Worm (Caenorhabditis elegans) whole organism, young adult: ENCODE data around the gene txt-14.

Experiments
- B0261.1 ChIP-seq: sonication (generic microtip); optimal IDR thresholded peaks from 2 replicates; lab custom pipeline; 2016; ENCODE audit warnings: mild to moderate bottlenecking, missing genetic modification characterization, moderate library complexity, missing compliant biosample characterization
- C06A6.2 ChIP-seq: fragments of 200-800 bp; sonication (Bioruptor generic); conservative IDR thresholded peaks from 2 replicates; pipeline ENCODE4 v1.3.6; 2022; ENCODE audit warnings: missing genetic modification characterization, missing compliant biosample characterization
- C17E4.6 ChIP-seq: fragments of 200-800 bp; sonication (Bioruptor generic); IDR thresholded peaks from 2 replicates; pipeline ENCODE4 v1.3.6; 2022; ENCODE audit warnings: missing genetic modification reagents, missing genetic modification characterization, missing compliant biosample characterization
- D2030.7 ChIP-seq: fragments of 200-800 bp; sonication (Bioruptor generic); IDR thresholded peaks from 2 replicates; pipeline ENCODE4 v1.3.6; 2022; ENCODE audit warnings: missing genetic modification reagents, missing genetic modification characterization, missing compliant biosample characterization
- F33H1.4 ChIP-seq: fragments of 200-800 bp; sonication (Bioruptor generic); IDR thresholded peaks from 2 replicates; pipeline ENCODE4 v1.3.6; 2022; ENCODE audit warnings: missing genetic modification reagents, missing genetic modification characterization, missing compliant biosample characterization
- F39B2.1 ChIP-seq: fragments of 200-800 bp; sonication (Bioruptor generic); IDR thresholded peaks from 2 replicates; pipeline ENCODE4 v1.3.6; 2022; ENCODE audit warnings: missing genetic modification reagents, missing genetic modification characterization, missing compliant biosample characterization
- F49E8.2 ChIP-seq: sonication (generic microtip); optimal IDR thresholded peaks from 3 replicates; lab custom pipeline; 2017; ENCODE audit warnings: missing genetic modification characterization, mild to moderate bottlenecking, missing compliant biosample characterization, antibody characterized with exemption, moderate library complexity; ENCODE audit not compliant: insufficient read depth
- F57A8.1 ChIP-seq: fragments of 200-800 bp; sonication (Bioruptor generic); optimal IDR thresholded peaks from 2 replicates; lab custom pipeline; 2018; ENCODE audit warnings: mild to moderate bottlenecking, missing genetic modification characterization, moderate library complexity, missing compliant biosample characterization
- F57C9.4 ChIP-seq: sonication (generic microtip); optimal IDR thresholded peaks from 2 replicates; lab custom pipeline; 2017; ENCODE audit warnings: mild to moderate bottlenecking, missing genetic modification characterization, missing compliant biosample characterization
- atf-7 ChIP-seq: sonication (generic microtip); optimal IDR thresholded peaks from 2 replicates; lab custom pipeline; 2017; ENCODE audit warnings: mild to moderate bottlenecking, missing genetic modification characterization, missing compliant biosample characterization
- athp-1 ChIP-seq: sonication (generic microtip); optimal IDR thresholded peaks from 2 replicates; lab custom pipeline; 2017; ENCODE audit warnings: mild to moderate bottlenecking, missing genetic modification characterization, missing compliant biosample characterization
- attf-5 ChIP-seq: fragments of 200-800 bp; sonication (Bioruptor generic); optimal IDR thresholded peaks from 2 replicates; lab custom pipeline; 2018; ENCODE audit warnings: mild to moderate bottlenecking, missing genetic modification characterization, missing compliant biosample characterization
- cebp-1 ChIP-seq, 2 experiments: fragments of 200-800 bp in 1 of 2; sonication (Bioruptor generic) in 1 of 2; sonication (generic microtip) in 1 of 2; IDR thresholded peaks in 1 of 2; optimal IDR thresholded peaks in 1 of 2; 2 replicates each; pipeline versions ENCODE4 v1.3.6 to Lab custom; 2017 to 2022; ENCODE audit warnings: missing compliant biosample characterization in 2 of 2, missing genetic modification characterization in 2 of 2, mild to moderate bottlenecking in 1 of 2, missing genetic modification reagents in 1 of 2, moderate library complexity in 1 of 2
- ceh-40 ChIP-seq: fragments of 200-800 bp; sonication (Bioruptor generic); IDR thresholded peaks from 2 replicates; pipeline ENCODE4 v1.3.6; 2022; ENCODE audit warnings: missing genetic modification characterization, missing compliant biosample characterization
- dox-1 ChIP-seq: fragments of 200-800 bp; sonication (Bioruptor generic); IDR thresholded peaks from 2 replicates; pipeline ENCODE4 v1.3.6; 2022; ENCODE audit warnings: missing genetic modification reagents, missing genetic modification characterization, missing compliant biosample characterization
- egrh-3 ChIP-seq: fragments of 200-800 bp; sonication (Bioruptor generic); IDR thresholded peaks from 2 replicates; pipeline ENCODE4 v1.3.6; 2022; ENCODE audit warnings: missing genetic modification reagents, missing genetic modification characterization, missing compliant biosample characterization
- ekl-4 ChIP-seq: fragments of 200-800 bp; sonication (Bioruptor generic); IDR thresholded peaks from 2 replicates; pipeline ENCODE4 v1.3.6; 2022; ENCODE audit warnings: missing genetic modification reagents, missing genetic modification characterization, missing compliant biosample characterization
- ets-4 ChIP-seq: fragments of 200-800 bp; sonication (Bioruptor generic); optimal IDR thresholded peaks from 2 replicates; lab custom pipeline; 2018; ENCODE audit warnings: mild to moderate bottlenecking, missing genetic modification characterization, missing compliant biosample characterization
- hrde-1 ChIP-seq: sonication (generic microtip); optimal IDR thresholded peaks from 2 replicates; lab custom pipeline; 2016; ENCODE audit warnings: missing genetic modification characterization, mild to moderate bottlenecking, missing compliant biosample characterization, moderate library complexity, missing genotype, missing genetic modification reagents, borderline replicate concordance
- let-526 ChIP-seq: fragments of 200-800 bp; sonication (Bioruptor generic); IDR thresholded peaks from 2 replicates; pipeline ENCODE4 v1.3.6; 2022; ENCODE audit warnings: missing genetic modification reagents, missing genetic modification characterization, missing compliant biosample characterization
- lin-40 ChIP-seq: sonication (generic microtip); optimal IDR thresholded peaks from 2 replicates; lab custom pipeline; 2016; ENCODE audit warnings: missing genetic modification characterization, mild to moderate bottlenecking, missing compliant biosample characterization, missing genotype, missing genetic modification reagents
- lir-1 ChIP-seq: fragments of 200-800 bp; sonication (Bioruptor generic); conservative IDR thresholded peaks from 2 replicates; pipeline ENCODE4 v1.3.6; 2022; ENCODE audit warnings: missing genetic modification reagents, missing genetic modification characterization, missing compliant biosample characterization
- lsy-27 ChIP-seq: sonication (generic microtip); optimal IDR thresholded peaks from 2 replicates; lab custom pipeline; 2017; ENCODE audit warnings: missing genetic modification characterization, mild to moderate bottlenecking, missing compliant biosample characterization, antibody characterized with exemption, missing genotype, borderline replicate concordance; ENCODE audit not compliant: insufficient read depth
- madf-10 ChIP-seq: sonication (generic microtip); optimal IDR thresholded peaks from 2 replicates; lab custom pipeline; 2016; ENCODE audit warnings: mild to moderate bottlenecking, missing genetic modification characterization, missing compliant biosample characterization
- mel-28 ChIP-seq: sonication (generic microtip); optimal IDR thresholded peaks from 2 replicates; lab custom pipeline; 2016; ENCODE audit warnings: borderline replicate concordance, mild to moderate bottlenecking, missing genetic modification characterization, missing compliant biosample characterization
- nfya-1 ChIP-seq: sonication (generic microtip); optimal IDR thresholded peaks from 2 replicates; lab custom pipeline; 2017; ENCODE audit warnings: antibody characterized with exemption, missing compliant biosample characterization, missing genetic modification characterization, borderline replicate concordance; ENCODE audit not compliant: insufficient read depth
- nfya-2 ChIP-seq: fragments of 200-800 bp; sonication (Bioruptor generic); IDR thresholded peaks from 2 replicates; pipeline ENCODE4 v1.3.6; 2022; ENCODE audit warnings: missing genetic modification reagents, missing genetic modification characterization, missing compliant biosample characterization
- nfyb-1 ChIP-seq: fragments of 200-800 bp; sonication (Bioruptor generic); IDR thresholded peaks from 2 replicates; pipeline ENCODE4 v1.3.6; 2022; ENCODE audit warnings: missing genetic modification reagents, missing genetic modification characterization, missing compliant biosample characterization
- nhr-80 ChIP-seq: sonication (generic microtip); optimal IDR thresholded peaks from 2 replicates; lab custom pipeline; 2016; ENCODE audit warnings: missing genetic modification characterization, missing compliant biosample characterization
- nhr-90 ChIP-seq: sonication (generic microtip); optimal IDR thresholded peaks from 2 replicates; lab custom pipeline; 2016; ENCODE audit warnings: missing genotype, mild to moderate bottlenecking, missing genetic modification characterization, missing compliant biosample characterization
- rcor-1 ChIP-seq: fragments of 200-800 bp; sonication (Bioruptor generic); IDR thresholded peaks from 2 replicates; pipeline ENCODE4 v1.3.6; 2022; ENCODE audit warnings: missing genetic modification reagents, missing genetic modification characterization, missing compliant biosample characterization
- rpc-1 ChIP-seq, 2 experiments: fragments of 150-350 bp in 1 of 2; sonication (generic microtip) in 1 of 2; optimal IDR thresholded peaks; 2 replicates each; lab custom pipeline; 2014 to 2018; ENCODE audit warnings: missing biosample characterization in 1 of 2, missing genetic modification characterization in 1 of 2, missing genetic modification reagents in 1 of 2, missing genotype in 1 of 2
- snpc-3.4 ChIP-seq: sonication (generic microtip); optimal IDR thresholded peaks from 2 replicates; lab custom pipeline; 2017; ENCODE audit warnings: missing genetic modification characterization, mild to moderate bottlenecking, missing compliant biosample characterization, antibody characterized with exemption, moderate library complexity, missing genotype, missing genetic modification reagents
- snpc-4 ChIP-seq, 5 experiments: fragments of 150-350 bp in 1 of 5; sonication (generic microtip) in 4 of 5; optimal IDR thresholded peaks; 2 replicates each; lab custom pipeline; 2014 to 2018; ENCODE audit warnings: missing genetic modification characterization in 5 of 5, missing biosample characterization in 3 of 5, antibody characterized with exemption in 2 of 5, mild to moderate bottlenecking in 2 of 5, missing compliant biosample characterization in 2 of 5, missing genotype in 2 of 5, moderate library complexity in 2 of 5, missing genetic modification reagents in 1 of 5
- somi-1 ChIP-seq: fragments of 200-800 bp; sonication (Bioruptor generic); optimal IDR thresholded peaks from 2 replicates; lab custom pipeline; 2018; ENCODE audit warnings: mild to moderate bottlenecking, missing genetic modification characterization, missing compliant biosample characterization
- sptf-2 ChIP-seq: fragments of 200-800 bp; sonication (Bioruptor generic); optimal IDR thresholded peaks from 2 replicates; lab custom pipeline; 2018; ENCODE audit warnings: mild to moderate bottlenecking, missing genetic modification characterization, missing compliant biosample characterization
- tbp1 ChIP-seq: fragments of 200-800 bp; sonication (Bioruptor generic); optimal IDR thresholded peaks from 2 replicates; lab custom pipeline; 2018; ENCODE audit warnings: mild to moderate bottlenecking, missing genetic modification characterization, missing compliant biosample characterization
- tbx-9 ChIP-seq: sonication (generic microtip); optimal IDR thresholded peaks from 2 replicates; lab custom pipeline; 2016; ENCODE audit warnings: borderline replicate concordance, missing genetic modification characterization, inconsistent platforms, missing compliant biosample characterization
- ztf-28 ChIP-seq: fragments of 200-800 bp; sonication (Bioruptor generic); IDR thresholded peaks from 2 replicates; pipeline ENCODE4 v1.3.6; 2022; ENCODE audit warnings: missing genetic modification reagents, missing genetic modification characterization, missing compliant biosample characterization
- ztf-3 ChIP-seq: fragments of 200-800 bp; sonication (Bioruptor generic); optimal IDR thresholded peaks from 2 replicates; lab custom pipeline; 2018; ENCODE audit warnings: mild to moderate bottlenecking, missing genetic modification characterization, missing compliant biosample characterization
- ztf-6 ChIP-seq: fragments of 200-800 bp; sonication (Bioruptor generic); IDR thresholded peaks from 2 replicates; pipeline ENCODE4 v1.3.6; 2022; ENCODE audit warnings: missing genetic modification reagents, missing genetic modification characterization, missing compliant biosample characterization

The txt-14 gene

DNA sequence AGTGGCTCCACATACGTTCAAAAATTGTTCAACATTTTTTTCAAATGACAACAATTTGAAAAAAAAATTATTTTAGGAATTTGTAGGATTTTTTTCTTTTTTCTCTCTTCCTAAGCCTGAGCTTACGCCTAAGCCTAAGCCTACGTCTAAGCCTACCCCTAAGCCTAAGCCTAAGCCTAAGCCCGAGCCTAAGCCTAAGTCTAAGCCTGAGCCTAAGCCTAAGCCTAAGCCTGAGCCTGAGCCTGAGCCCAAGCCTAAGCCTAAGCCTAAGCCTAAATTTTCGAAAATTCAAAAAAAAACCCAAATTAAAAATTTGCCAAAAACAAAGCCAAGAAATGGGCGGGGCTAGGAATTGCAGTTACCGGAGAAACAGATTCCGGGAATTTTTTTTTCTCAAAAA lies 15.3 kb downstream of the txt-14 start:
- TF ChIP-seq D2030.7 (no peak), F33H1.4 (GFP tag; lab: Robert Waterston, UW) (no peak), athp-1 (tag; lab: Kevin White, UChicago) (no peak), nhr-90 (tag; lab: Kevin White, UChicago) (no peak), rpc-1 (optimal IDR thresholded peaks at IDR 0.05; lab: Kevin White, UChicago) (no peak), rpc-1 (tag; optimal IDR thresholded peaks at IDR 0.05; lab: Kevin White, UChicago) (no peak), C17E4.6 (GFP tag; lab: Robert Waterston, UW) (no peak), egrh-3 (GFP tag; lab: Robert Waterston, UW) (no peak), B0261.1 (tag; lab: Kevin White, UChicago) (no peak), F57A8.1 (GFP tag; lab: Kevin White, UChicago) (no peak), snpc-3.4 (no peak), tbx-9 (tag; lab: Kevin White, UChicago) (no peak), F39B2.1 (GFP tag; lab: Robert Waterston, UW) (no peak)

DNA sequence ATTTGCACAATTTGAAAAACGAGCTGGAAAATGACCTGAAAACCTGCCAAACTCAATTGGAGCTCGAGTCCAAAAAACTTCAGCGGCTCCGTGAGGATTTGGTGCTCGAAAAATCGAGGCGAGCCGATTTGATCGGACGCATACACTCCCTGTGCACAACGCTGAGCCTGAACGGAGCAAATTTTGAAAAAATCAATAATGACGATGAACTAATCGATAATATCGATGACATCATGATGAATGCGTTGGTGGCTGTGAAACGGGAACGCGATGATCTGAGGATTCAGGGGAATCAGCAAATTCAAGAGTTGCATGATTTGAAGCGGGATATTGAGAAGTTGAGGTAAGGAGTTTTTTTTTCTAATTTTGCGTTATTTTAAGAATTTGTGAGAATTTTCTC lies 23.1 kb downstream of the txt-14 start:
- TF ChIP-seq let-526 (GFP tag; lab: Robert Waterston, UW) = no peak
- no peak for TF ChIP-seq ztf-6 (GFP tag; lab: Robert Waterston, UW)
- no peak for TF ChIP-seq F49E8.2

DNA sequence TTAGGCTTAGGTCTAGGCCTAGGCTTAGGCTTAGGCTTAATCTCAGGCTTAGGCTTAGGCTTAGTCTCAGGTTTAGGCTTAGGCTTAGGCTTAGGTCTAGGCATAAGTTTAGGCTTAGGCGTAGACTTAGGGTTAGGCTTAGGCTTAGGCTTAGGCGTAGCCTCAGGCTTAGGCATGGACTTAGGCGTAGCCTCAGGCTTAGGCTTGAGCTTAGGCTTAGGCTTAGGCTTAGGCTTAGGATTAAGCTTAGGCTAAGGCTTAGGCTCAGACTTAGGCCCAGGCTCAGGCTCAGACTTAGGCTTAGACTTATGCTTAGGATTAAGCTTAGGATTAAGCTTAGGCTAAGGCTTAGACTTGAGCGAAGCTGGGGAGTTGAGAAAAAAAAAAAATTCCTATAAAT lies 30.7 kb downstream of the txt-14 start:
- TF ChIP-seq ekl-4 (no peak), ceh-40 (GFP tag; lab: Robert Waterston, UW) (no peak), ets-4 (no peak), F39B2.1 (GFP tag; lab: Robert Waterston, UW) (no peak), atf-7 (tag; lab: Kevin White, UChicago) (no peak), mel-28 (tag; lab: Kevin White, UChicago) (no peak), F57C9.4 (tag; lab: Kevin White, UChicago) (no peak), nfyb-1 (no peak), ztf-28 (GFP tag; lab: Robert Waterston, UW) (no peak), C06A6.2 (GFP tag; lab: Robert Waterston, UW) (no peak)

DNA sequence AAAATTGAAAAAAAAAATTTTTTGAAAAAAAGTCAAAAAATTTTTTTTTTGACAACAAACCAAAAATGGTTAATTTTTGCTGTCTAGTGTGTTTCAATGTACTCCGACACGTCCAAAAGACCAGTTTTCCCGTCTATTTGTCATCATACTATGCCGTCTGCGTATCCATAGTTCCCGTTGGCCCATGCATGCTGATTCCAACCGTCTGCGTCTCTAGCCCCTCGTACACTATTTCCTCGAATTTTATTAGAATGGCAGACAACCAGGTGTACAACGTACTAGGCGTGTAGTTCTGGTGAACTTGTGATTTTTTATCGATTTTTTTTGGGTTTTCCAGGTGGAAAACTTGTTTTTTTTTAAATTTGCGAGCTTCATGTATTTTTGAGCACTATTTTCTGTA lies 32.0 kb downstream of the txt-14 start:
- TF ChIP-seq hrde-1 (tag; lab: Kevin White, UChicago) (no peak), sptf-2 (GFP tag; lab: Kevin White, UChicago) (no peak), nfya-2 (GFP tag; lab: Robert Waterston, UW) (no peak), nhr-80 (peak; percentile 80), nfyb-1 (peak; percentile 49; the same call in 1 of the 2 replicates), ztf-6 (GFP tag; lab: Robert Waterston, UW) (no peak), cebp-1 (GFP tag; IDR thresholded peaks at IDR 0.05; lab: Robert Waterston, UW) (no peak), cebp-1 (tag; optimal IDR thresholded peaks at IDR 0.05; lab: Kevin White, UChicago) (peak; percentile 56), tbx-9 (tag; lab: Kevin White, UChicago) (no peak), somi-1 (GFP tag; lab: Kevin White, UChicago) (no peak), nfya-1 (tag; lab: Kevin White, UChicago) (no peak), snpc-4 (GFP tag; optimal IDR thresholded peaks at IDR 0.05; lab: Kevin White, UChicago) (no peak), snpc-4 (tag; optimal IDR thresholded peaks at IDR 0.05; lab: Kevin White, UChicago) (peak in 2 of 4 experiments; percentile 36 to 69), rcor-1 (GFP tag; lab: Robert Waterston, UW) (no peak), egrh-3 (GFP tag; lab: Robert Waterston, UW) (no peak), atf-7 (tag; lab: Kevin White, UChicago) (no peak), madf-10 (no peak), ztf-3 (GFP tag; lab: Kevin White, UChicago) (no peak), lin-40 (tag; lab: Kevin White, UChicago) (peak; percentile 59), lir-1 (no peak), lsy-27 (tag; lab: Kevin White, UChicago) (no peak), ceh-40 (GFP tag; lab: Robert Waterston, UW) (no peak), attf-5 (peak; percentile 78), dox-1 (GFP tag; lab: Robert Waterston, UW) (peak; percentile 56; the same call in 1 of the 2 replicates), tbp1 (GFP tag; lab: Kevin White, UChicago) (peak; percentile 36)
